Fruit fly (Drosophila melanogaster) whole organism, embryonic: ENCODE measurements around the gene CG7953.

Source experiments
- BtbVII ChIP-seq: fragments of 200-800 bp; sonication (Bioruptor generic); optimal IDR thresholded peaks from 3 replicates; lab custom pipeline; 2017; ENCODE audit warnings: missing biosample characterization, mild to moderate bottlenecking, missing genetic modification characterization
- CG10543 ChIP-seq: fragments of 200-800 bp; sonication (Bioruptor generic); optimal IDR thresholded peaks from 3 replicates; lab custom pipeline; 2017; ENCODE audit warnings: missing biosample characterization, mild to moderate bottlenecking, missing genetic modification characterization, moderate library complexity
- CG12104 ChIP-seq: fragments of 200-800 bp; sonication (Bioruptor generic); optimal IDR thresholded peaks from 3 replicates; lab custom pipeline; 2016; ENCODE audit warnings: missing biosample characterization, missing genetic modification characterization
- CG12769 ChIP-seq: fragments of 200-800 bp; sonication (Bioruptor generic); optimal IDR thresholded peaks from 2 replicates; lab custom pipeline; 2019; ENCODE audit warnings: missing biosample characterization, mild to moderate bottlenecking, missing genetic modification characterization, moderate library complexity
- CG13123 ChIP-seq: fragments of 200-800 bp; sonication (Bioruptor generic); optimal IDR thresholded peaks from 2 replicates; lab custom pipeline; 2016; ENCODE audit warnings: missing biosample characterization, missing genetic modification characterization
- CG16815 ChIP-seq: fragments of 200-800 bp; sonication (Bioruptor generic); optimal IDR thresholded peaks from 3 replicates; lab custom pipeline; 2017; ENCODE audit warnings: missing biosample characterization, mild to moderate bottlenecking, missing genetic modification characterization
- CG17359 ChIP-seq: fragments of 200-800 bp; sonication (Bioruptor generic); optimal IDR thresholded peaks from 3 replicates; lab custom pipeline; 2018; ENCODE audit warnings: missing biosample characterization, mild to moderate bottlenecking, missing genetic modification characterization, moderate library complexity
- CG18262 ChIP-seq: fragments of 200-800 bp; optimal IDR thresholded peaks from 3 replicates; lab custom pipeline; 2019; ENCODE audit warnings: missing biosample characterization, mild to moderate bottlenecking, missing genetic modification characterization, moderate library complexity
- CG30020 ChIP-seq: fragments of 200-800 bp; optimal IDR thresholded peaks from 2 replicates; lab custom pipeline; 2019; ENCODE audit warnings: missing biosample characterization, mild to moderate bottlenecking, missing genetic modification characterization, moderate library complexity
- CG30431 ChIP-seq: fragments of 200-800 bp; sonication (Bioruptor generic); optimal IDR thresholded peaks from 2 replicates; lab custom pipeline; 2017; ENCODE audit warnings: missing biosample characterization, missing genetic modification characterization
- CG3726 ChIP-seq: fragments of 200-800 bp; sonication (Bioruptor generic); IDR thresholded peaks from 3 replicates; pipeline ENCODE4, ENCODE4 v1.3.6; 2022; ENCODE audit warnings: missing biosample characterization, missing genetic modification characterization
- CG8478 ChIP-seq: fragments of >200 bp; optimal IDR thresholded peaks from 2 replicates; lab custom pipeline; 2018
- CG8924 ChIP-seq: fragments of 200-800 bp; optimal IDR thresholded peaks from 3 replicates; lab custom pipeline; 2019; ENCODE audit warnings: missing biosample characterization, mild to moderate bottlenecking, missing genetic modification characterization, moderate library complexity
- CG9609 ChIP-seq: fragments of 200-800 bp; sonication (Bioruptor generic); optimal IDR thresholded peaks from 3 replicates; lab custom pipeline; 2016; ENCODE audit warnings: missing biosample characterization, missing genetic modification characterization
- CG9797 ChIP-seq: fragments of 200-800 bp; sonication (Bioruptor generic); optimal IDR thresholded peaks from 3 replicates; lab custom pipeline; 2018; ENCODE audit warnings: missing biosample characterization, mild to moderate bottlenecking, missing genetic modification characterization
- Elba2 ChIP-seq: fragments of 200-800 bp; sonication (Bioruptor generic); optimal IDR thresholded peaks from 3 replicates; lab custom pipeline; 2016; ENCODE audit warnings: missing biosample characterization, missing genetic modification characterization
- H15 ChIP-seq: fragments of 200-800 bp; sonication (Bioruptor generic); IDR thresholded peaks from 3 replicates; pipeline ENCODE4 v1.3.6; 2022; ENCODE audit warnings: missing biosample characterization, missing genetic modification characterization
- HLH4C ChIP-seq: fragments of 200-800 bp; sonication (Bioruptor generic); IDR thresholded peaks from 3 replicates; pipeline ENCODE4 v1.3.6; 2022; ENCODE audit warnings: missing biosample characterization, missing genetic modification characterization; ENCODE audit not compliant: partially characterized antibody
- HmgZ ChIP-seq: fragments of 200-800 bp; sonication (Bioruptor generic); optimal IDR thresholded peaks from 2 replicates; lab custom pipeline; 2018; ENCODE audit warnings: missing biosample characterization, mild to moderate bottlenecking, missing genetic modification characterization
- Kr ChIP-seq: fragments of 200-800 bp; sonication (Bioruptor generic); optimal IDR thresholded peaks from 2 replicates; lab custom pipeline; 2017; ENCODE audit warnings: missing biosample characterization, mild to moderate bottlenecking, missing genetic modification characterization
- MBD-R2 ChIP-seq: fragments of 200-800 bp; sonication (Bioruptor generic); IDR thresholded peaks from 2 replicates; pipeline ENCODE4 v1.3.6; 2022; ENCODE audit warnings: missing biosample characterization, missing genetic modification characterization
- Max ChIP-seq: fragments of 200-800 bp; sonication (Bioruptor generic); optimal IDR thresholded peaks from 2 replicates; lab custom pipeline; 2016; ENCODE audit warnings: missing biosample characterization, mild to moderate bottlenecking, missing genetic modification characterization
- Scr ChIP-seq: fragments of 200-800 bp; sonication (Bioruptor generic); IDR thresholded peaks from 2 replicates; pipeline ENCODE4 v1.3.6; 2022; ENCODE audit warnings: missing biosample characterization, missing genetic modification characterization; ENCODE audit not compliant: partially characterized antibody
- Sox100B ChIP-seq: fragments of 200-800 bp; sonication (Bioruptor generic); optimal IDR thresholded peaks from 3 replicates; lab custom pipeline; 2018; ENCODE audit warnings: missing biosample characterization, mild to moderate bottlenecking, missing genetic modification characterization
- Ssrp ChIP-seq: fragments of 200-800 bp; sonication (Bioruptor generic); optimal IDR thresholded peaks from 2 replicates; lab custom pipeline; 2018; ENCODE audit warnings: missing biosample characterization, mild to moderate bottlenecking, missing genetic modification characterization, moderate library complexity
- Usf ChIP-seq: fragments of 200-800 bp; sonication (Bioruptor generic); optimal IDR thresholded peaks from 2 replicates; lab custom pipeline; 2017; ENCODE audit warnings: missing genotype, missing biosample characterization, missing genetic modification characterization
- ab ChIP-seq: fragments of 200-800 bp; sonication (Bioruptor generic); optimal IDR thresholded peaks from 2 replicates; lab custom pipeline; 2016; ENCODE audit warnings: missing biosample characterization, missing genetic modification characterization
- bbx ChIP-seq: fragments of 200-800 bp; sonication (Bioruptor generic); IDR thresholded peaks from 2 replicates; pipeline ENCODE4 v1.3.6; 2022; ENCODE audit warnings: missing biosample characterization, missing genetic modification characterization; ENCODE audit not compliant: partially characterized antibody
- chif ChIP-seq, 2 experiments: fragments of 200-800 bp; sonication (Bioruptor generic); optimal IDR thresholded peaks; 3 replicates each; lab custom pipeline; 2016; ENCODE audit warnings: missing biosample characterization in 2 of 2, missing genetic modification characterization in 2 of 2
- ci ChIP-seq: fragments of 200-800 bp; sonication (Bioruptor generic); IDR thresholded peaks from 3 replicates; pipeline ENCODE4 v1.3.6; 2022; ENCODE audit warnings: missing biosample characterization, missing genetic modification characterization
- corto ChIP-seq: fragments of 200-800 bp; sonication (Bioruptor generic); optimal IDR thresholded peaks from 2 replicates; lab custom pipeline; 2016; ENCODE audit warnings: missing biosample characterization, mild to moderate bottlenecking, missing genetic modification characterization, moderate library complexity
- crp ChIP-seq, 2 experiments: fragments of 200-800 bp; sonication (Bioruptor generic); optimal IDR thresholded peaks; 2 replicates in 1 of 2; 3 replicates in 1 of 2; lab custom pipeline; 2017; ENCODE audit warnings: missing biosample characterization in 2 of 2, missing genetic modification characterization in 2 of 2, mild to moderate bottlenecking in 1 of 2, moderate library complexity in 1 of 2
- danr ChIP-seq: fragments of 200-800 bp; sonication (Bioruptor generic); IDR thresholded peaks from 2 replicates; pipeline ENCODE4 v1.3.6; 2022; ENCODE audit warnings: missing biosample characterization, missing genetic modification characterization
- dimm ChIP-seq: fragments of 200-800 bp; sonication (Bioruptor generic); IDR thresholded peaks from 2 replicates; pipeline ENCODE4 v1.3.6; 2022; ENCODE audit warnings: missing biosample characterization, missing genetic modification characterization
- fru ChIP-seq: fragments of >200 bp; optimal IDR thresholded peaks from 2 replicates; lab custom pipeline; 2017
- fu2 ChIP-seq: fragments of 200-800 bp; sonication (Bioruptor generic); optimal IDR thresholded peaks from 2 replicates; lab custom pipeline; 2016; ENCODE audit warnings: missing biosample characterization, missing genetic modification characterization
- gcm ChIP-seq: fragments of 200-800 bp; sonication (Bioruptor generic); optimal IDR thresholded peaks from 2 replicates; lab custom pipeline; 2019; ENCODE audit warnings: missing biosample characterization, mild to moderate bottlenecking, missing genetic modification characterization, moderate library complexity
- inv ChIP-seq: fragments of 200-800 bp; sonication (Bioruptor generic); IDR thresholded peaks from 2 replicates; pipeline ENCODE4 v1.3.6; 2022; ENCODE audit warnings: missing biosample characterization, missing genetic modification characterization; ENCODE audit not compliant: partially characterized antibody
- klu ChIP-seq: fragments of 200-800 bp; sonication (Bioruptor generic); IDR thresholded peaks from 2 replicates; pipeline ENCODE4 v1.3.6; 2022; ENCODE audit warnings: missing biosample characterization, missing genetic modification characterization
- pita ChIP-seq: fragments of 200-800 bp; sonication (Bioruptor generic); optimal IDR thresholded peaks from 2 replicates; lab custom pipeline; 2017; ENCODE audit warnings: missing biosample characterization, mild to moderate bottlenecking, missing genetic modification characterization
- pum ChIP-seq: fragments of 200-800 bp; sonication (Bioruptor generic); optimal IDR thresholded peaks from 2 replicates; lab custom pipeline; 2016; ENCODE audit warnings: missing biosample characterization, missing genetic modification characterization
- scrt ChIP-seq: fragments of 200-800 bp; sonication (Bioruptor generic); optimal IDR thresholded peaks from 2 replicates; lab custom pipeline; 2018; ENCODE audit warnings: missing biosample characterization, mild to moderate bottlenecking, missing genetic modification characterization, moderate library complexity
- sima ChIP-seq: fragments of 200-800 bp; sonication (Bioruptor generic); optimal IDR thresholded peaks from 2 replicates; lab custom pipeline; 2016; ENCODE audit warnings: missing biosample characterization, missing genetic modification characterization
- slou ChIP-seq: fragments of 200-800 bp; sonication (Bioruptor generic); optimal IDR thresholded peaks from 3 replicates; lab custom pipeline; 2016; ENCODE audit warnings: missing biosample characterization, missing genetic modification characterization
- sr ChIP-seq: fragments of 200-800 bp; sonication (Bioruptor generic); IDR thresholded peaks from 3 replicates; pipeline ENCODE4 v1.3.6; 2022; ENCODE audit warnings: missing biosample characterization, missing genetic modification characterization
- stwl ChIP-seq: fragments of 200-800 bp; sonication (Bioruptor generic); optimal IDR thresholded peaks from 3 replicates; lab custom pipeline; 2018; ENCODE audit warnings: missing biosample characterization, mild to moderate bottlenecking, missing genetic modification characterization, moderate library complexity
- tin ChIP-seq: fragments of 200-800 bp; sonication (Bioruptor generic); optimal IDR thresholded peaks from 3 replicates; lab custom pipeline; 2016; ENCODE audit warnings: missing biosample characterization, missing genetic modification characterization
- tna ChIP-seq: fragments of 200-800 bp; sonication (Bioruptor generic); IDR thresholded peaks from 2 replicates; pipeline ENCODE4 v1.3.6; 2022; ENCODE audit warnings: missing biosample characterization, missing genetic modification characterization; ENCODE audit not compliant: partially characterized antibody
- vnd ChIP-seq: fragments of 200-800 bp; sonication (Bioruptor generic); IDR thresholded peaks from 3 replicates; pipeline ENCODE4 v1.3.6; 2022; ENCODE audit warnings: missing biosample characterization, missing genetic modification characterization; ENCODE audit not compliant: partially characterized antibody
- wor ChIP-seq: fragments of 200-800 bp; sonication (Bioruptor generic); IDR thresholded peaks from 2 replicates; pipeline ENCODE4 v1.3.6; 2022; ENCODE audit warnings: missing biosample characterization, missing genetic modification characterization
- zf30C ChIP-seq: fragments of 200-800 bp; sonication (Bioruptor generic); optimal IDR thresholded peaks from 3 replicates; lab custom pipeline; 2018; ENCODE audit warnings: missing biosample characterization, mild to moderate bottlenecking, missing genetic modification characterization
- zfh2 ChIP-seq: fragments of 200-800 bp; sonication (Bioruptor generic); optimal IDR thresholded peaks from 2 replicates; lab custom pipeline; 2016; ENCODE audit warnings: missing biosample characterization, missing genetic modification characterization

Gene CG7953

DNA sequence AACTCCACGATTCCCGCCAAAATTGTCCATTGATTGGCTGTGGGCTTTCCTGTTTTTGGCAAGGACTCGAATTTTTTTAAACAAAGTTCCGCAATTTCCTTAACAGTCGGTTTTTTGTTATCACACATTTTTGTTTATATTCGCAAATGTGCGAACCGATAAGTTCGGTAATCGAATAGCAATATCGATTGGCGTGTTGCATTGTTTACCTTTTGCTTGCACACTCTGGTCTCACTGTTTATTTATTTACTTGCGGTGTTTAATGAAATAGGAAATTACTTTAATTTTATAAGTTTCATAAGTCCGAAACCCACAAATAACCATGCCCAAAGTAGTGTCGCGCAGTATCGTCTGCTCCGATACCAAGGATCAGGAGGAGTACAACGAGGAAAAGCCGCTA is 36.4 kb upstream of the CG7953 start, which contains the start of the genes Adat1 and CG16865 (continued):
- no peak for TF ChIP-seq fru
- TF ChIP-seq sima, result no peak
- no peak for TF ChIP-seq CG30020
- no peak for TF ChIP-seq scrt (GFP tag; lab: Kevin White, UChicago)
- TF ChIP-seq Sox100B (GFP tag; lab: Kevin White, UChicago), result no peak
- TF ChIP-seq CG12769 (tag; lab: Kevin White, UChicago), result no peak
- peak; percentile 47; the same call in 1 of the 2 replicates for TF ChIP-seq bbx (GFP tag; lab: Robert Waterston, UW)
- no peak for TF ChIP-seq CG9609 (GFP tag; lab: Kevin White, UChicago)
- no peak for TF ChIP-seq pum (GFP tag; lab: Kevin White, UChicago)
- TF ChIP-seq H15, result no peak
- peak; percentile 76 for TF ChIP-seq CG9797 (GFP tag; lab: Kevin White, UChicago)
- TF ChIP-seq tin, result no peak
- no peak for TF ChIP-seq danr
- no peak for TF ChIP-seq CG18262 (tag; lab: Kevin White, UChicago)
- TF ChIP-seq inv (GFP tag; lab: Robert Waterston, UW), result peak; percentile 12; the same call in 1 of the 2 replicates
- no peak for TF ChIP-seq BtbVII
- no peak for TF ChIP-seq sr (GFP tag; lab: Robert Waterston, UW)
- peak; percentile 87 for TF ChIP-seq stwl (tag; lab: Kevin White, UChicago)
- no peak for TF ChIP-seq klu (GFP tag; lab: Robert Waterston, UW)
- no peak for TF ChIP-seq CG3726
- TF ChIP-seq slou (GFP tag; lab: Kevin White, UChicago), result no peak
- TF ChIP-seq tna (GFP tag; lab: Robert Waterston, UW), result peak; percentile 36; the same call in 1 of the 2 replicates
- no peak for TF ChIP-seq CG16815 (GFP tag; lab: Kevin White, UChicago)
- TF ChIP-seq zf30C (GFP tag; lab: Kevin White, UChicago), result no peak
- no peak for TF ChIP-seq chif (GFP tag; optimal IDR thresholded peaks at IDR 0.05; lab: Kevin White, UChicago)
- TF ChIP-seq corto, result no peak
- TF ChIP-seq zfh2 (GFP tag; lab: Kevin White, UChicago), result no peak
- peak; percentile 61 for TF ChIP-seq Scr (GFP tag; lab: Robert Waterston, UW)
- TF ChIP-seq pita (GFP tag; lab: Kevin White, UChicago), result no peak
- TF ChIP-seq fu2 (GFP tag; lab: Kevin White, UChicago), result no peak
- no peak for TF ChIP-seq Elba2
- TF ChIP-seq MBD-R2 (GFP tag; lab: Robert Waterston, UW), result peak; percentile 96
- TF ChIP-seq CG13123, result no peak
- TF ChIP-seq Ssrp (tag; lab: Kevin White, UChicago), result no peak
- no peak for TF ChIP-seq Max (GFP tag; lab: Kevin White, UChicago)
- TF ChIP-seq gcm (GFP tag; lab: Kevin White, UChicago), result no peak
- TF ChIP-seq CG8478 (lab: Kevin White, UChicago), result no peak
- TF ChIP-seq HLH4C (GFP tag; lab: Robert Waterston, UW), result peak; percentile 38; the same call in 1 of the 3 replicates
- TF ChIP-seq CG10543 (GFP tag; lab: Kevin White, UChicago), result no peak
- TF ChIP-seq Usf, result no peak
- no peak for TF ChIP-seq CG12104 (GFP tag; lab: Kevin White, UChicago)
- TF ChIP-seq dimm (GFP tag; lab: Robert Waterston, UW), result no peak
- TF ChIP-seq CG8924, result no peak
- TF ChIP-seq crp (GFP tag; optimal IDR thresholded peaks at IDR 0.05; lab: Kevin White, UChicago), result no peak
- TF ChIP-seq ab (GFP tag; lab: Kevin White, UChicago), result no peak
- no peak for TF ChIP-seq CG30431 (GFP tag; lab: Kevin White, UChicago)
- no peak for TF ChIP-seq wor
- 0 out of 3 replicates have a peak, but pooled peaks have one; percentile 10 for TF ChIP-seq vnd (GFP tag; lab: Robert Waterston, UW)
- no peak for TF ChIP-seq ci (GFP tag; lab: Robert Waterston, UW)
- TF ChIP-seq Kr (GFP tag; lab: Kevin White, UChicago), result no peak
- TF ChIP-seq CG17359, result no peak
- no peak for TF ChIP-seq HmgZ (tag; lab: Kevin White, UChicago)
